Fruit fly (Drosophila melanogaster) whole organism: ENCODE measurements around the gene MED18.

ENCODE experiments used
- CG8478 ChIP-seq: fragments of >200 bp; optimal IDR thresholded peaks from 2 replicates; lab custom pipeline; 2018; ENCODE audit warnings: inconsistent platforms
- EcR ChIP-seq, 2 experiments: fragments of >200 bp; optimal IDR thresholded peaks; 2 replicates each; lab custom pipeline; 2017; ENCODE audit warnings: missing biosample characterization in 2 of 2, missing genetic modification characterization in 2 of 2, missing genetic modification reagents in 2 of 2
- psq ChIP-seq: fragments of >200 bp; optimal IDR thresholded peaks from 2 replicates; lab custom pipeline; 2017

DNA sequence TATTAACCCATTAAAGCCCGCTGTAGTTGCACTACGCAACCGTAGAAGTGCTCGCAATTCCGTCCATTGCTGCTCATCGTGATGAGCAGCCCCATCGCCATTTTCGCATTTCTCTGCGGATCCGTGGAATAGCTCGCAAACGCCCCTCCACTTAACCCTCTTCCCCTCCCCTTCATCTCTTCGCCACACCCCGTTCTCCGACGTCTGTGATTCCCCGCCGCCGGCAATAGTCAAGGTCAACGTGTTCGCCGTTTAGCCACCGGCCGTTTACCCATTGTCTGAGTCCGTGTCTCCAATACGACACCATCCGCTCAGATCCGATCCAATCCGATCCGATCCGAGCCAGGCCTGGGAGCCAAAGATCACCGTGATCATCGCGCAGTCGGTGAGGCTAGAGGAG lies 19.3 kb upstream of the MED18 start:
- TF ChIP-seq EcR (GFP tag; optimal IDR thresholded peaks at IDR 0.05; lab: Kevin White, UChicago) (no peak), psq (no peak), CG8478 (no peak)
